Fruit fly (Drosophila melanogaster): ENCODE data around the gene hook.

Gene hook

DNA sequence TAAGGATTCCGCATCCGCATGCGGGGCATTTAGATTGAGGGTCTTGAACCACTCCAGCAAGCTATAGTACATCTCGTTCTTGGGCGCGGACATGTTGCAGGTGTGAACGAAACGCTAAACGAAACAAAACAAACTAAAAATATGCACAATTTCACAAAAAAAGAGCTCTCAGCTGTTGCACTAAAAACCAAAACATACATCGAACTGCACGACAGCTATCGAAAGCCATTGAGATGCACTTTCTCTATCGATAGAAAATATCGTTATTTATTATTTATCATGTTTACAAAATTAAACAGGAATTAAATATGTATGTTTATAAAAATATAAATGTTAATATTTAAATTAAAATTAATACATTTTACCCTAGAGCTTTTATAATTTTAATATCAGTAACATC lies at the start of gene hook:
Gene hook (minus strand): TSS at position 211 of the 400 bp plus-strand sequence.
- TF ChIP-seq insv (optimal IDR thresholded peaks at IDR 0.05) (no peak), Myc (optimal IDR thresholded peaks at IDR 0.05) (no peak), psq (optimal IDR thresholded peaks at IDR 0.05) (no peak), Sin3A (optimal IDR thresholded peaks at IDR 0.05) (no peak)

dm6 chr2L:19079742-19080141 lies 46.4 kb upstream of the hook start:
- TF ChIP-seq insv (optimal IDR thresholded peaks at IDR 0.05) (no peak), h (optimal IDR thresholded peaks at IDR 0.05) (no peak)

DNA sequence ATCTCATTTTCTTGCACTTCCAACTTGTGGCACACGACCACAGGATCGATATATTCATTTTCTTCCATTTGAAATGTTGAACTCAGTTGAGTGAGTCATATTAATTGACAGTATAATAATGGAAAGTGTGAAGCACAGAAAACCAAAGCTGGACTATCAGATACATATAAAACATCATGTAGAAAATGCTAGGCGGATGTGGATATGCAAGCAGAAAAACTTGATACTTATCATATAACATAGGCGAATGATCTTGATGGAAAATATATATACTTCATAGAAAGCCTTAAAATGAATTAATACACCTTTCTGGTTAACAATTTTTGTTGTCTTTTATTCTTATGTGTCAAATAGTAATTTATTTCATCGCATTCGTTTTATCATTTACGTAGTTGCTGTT lies 45.6 kb upstream of the hook start, which contains the start of gene CG10700:
Gene CG10700 (minus strand): TSS at position 101 of the 400 bp plus-strand sequence.
- no peak for TF ChIP-seq psq (optimal IDR thresholded peaks at IDR 0.05)
- TF ChIP-seq ttk (optimal IDR thresholded peaks at IDR 0.05): no peak
- no peak for TF ChIP-seq h (optimal IDR thresholded peaks at IDR 0.05)
- TF ChIP-seq insv (optimal IDR thresholded peaks at IDR 0.05): no peak
- TF ChIP-seq Myc (optimal IDR thresholded peaks at IDR 0.05): no peak
- TF ChIP-seq Sin3A (optimal IDR thresholded peaks at IDR 0.05): no peak

dm6 chr2L:19074099-19074828 lies 41.0 kb upstream of the hook start, which contains the start of gene CG17572:
TSS of gene CG17572 (minus strand) at chr2L:19074149.
- TF ChIP-seq h (optimal IDR thresholded peaks at IDR 0.05) (no peak), insv (optimal IDR thresholded peaks at IDR 0.05) (no peak), Sin3A (optimal IDR thresholded peaks at IDR 0.05) (no peak), psq (optimal IDR thresholded peaks at IDR 0.05) (no peak), Myc (optimal IDR thresholded peaks at IDR 0.05) (no peak), ttk (optimal IDR thresholded peaks at IDR 0.05) (no peak)

DNA sequence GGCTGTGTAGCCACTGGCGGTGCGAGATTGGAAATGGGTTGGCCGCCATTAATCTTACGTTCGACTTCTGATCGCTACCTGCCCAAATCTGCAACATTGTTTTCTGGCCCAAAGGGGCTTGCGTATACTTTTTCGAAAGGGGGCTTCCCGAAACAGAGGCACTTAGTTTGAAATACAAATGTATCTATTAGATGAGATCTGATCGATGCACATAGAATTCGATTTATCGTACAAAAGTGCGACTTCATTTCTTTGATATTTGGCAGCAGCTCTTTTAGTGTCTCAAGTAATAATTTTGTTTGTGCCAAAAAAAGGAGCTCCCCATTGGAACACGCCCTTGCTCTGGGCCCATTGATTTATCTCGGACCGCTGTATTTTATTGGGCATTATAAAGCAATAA lies 38.4 kb upstream of the hook start:
- TF ChIP-seq h (optimal IDR thresholded peaks at IDR 0.05) (no peak), Sin3A (optimal IDR thresholded peaks at IDR 0.05) (no peak), ttk (optimal IDR thresholded peaks at IDR 0.05) (no peak), Myc (optimal IDR thresholded peaks at IDR 0.05) (no peak), insv (optimal IDR thresholded peaks at IDR 0.05) (no peak), psq (optimal IDR thresholded peaks at IDR 0.05) (no peak)

DNA sequence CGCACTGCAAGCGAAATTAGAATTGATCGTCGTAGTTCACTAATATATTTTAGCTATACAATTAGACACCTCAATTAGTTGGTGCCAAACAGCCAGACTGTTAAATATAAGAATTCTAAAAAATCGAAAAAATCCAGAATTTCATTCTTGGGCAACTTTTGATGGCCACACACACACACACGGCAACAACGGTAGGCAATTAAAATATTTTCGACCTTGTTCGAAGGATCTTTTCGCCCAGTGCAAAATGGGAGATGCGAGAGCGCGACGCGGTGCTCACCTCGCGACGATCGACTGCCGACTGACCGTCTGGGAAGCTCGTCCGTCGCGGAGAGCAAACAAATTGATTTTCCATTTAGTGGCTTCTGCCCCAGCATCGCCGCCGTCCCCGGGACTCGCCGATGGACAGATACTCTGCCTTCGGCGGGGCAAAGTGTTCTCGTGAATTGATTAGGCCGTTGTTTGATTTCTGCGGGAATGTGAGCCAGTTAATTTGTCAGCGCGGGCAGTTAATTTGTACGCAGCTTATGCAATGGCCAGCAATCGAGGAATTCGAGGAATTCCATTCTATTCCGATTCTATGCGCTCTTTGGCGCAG lies 36.3 kb upstream of the hook start, which contains the start of gene CG10702:
Gene CG10702 (minus strand): TSS at position 304 of the 598 bp plus-strand sequence.
- TF ChIP-seq h (optimal IDR thresholded peaks at IDR 0.05) (no peak), ttk (optimal IDR thresholded peaks at IDR 0.05) (no peak), Myc (optimal IDR thresholded peaks at IDR 0.05) (no peak), psq (optimal IDR thresholded peaks at IDR 0.05) (no peak), Sin3A (optimal IDR thresholded peaks at IDR 0.05) (no peak)

DNA sequence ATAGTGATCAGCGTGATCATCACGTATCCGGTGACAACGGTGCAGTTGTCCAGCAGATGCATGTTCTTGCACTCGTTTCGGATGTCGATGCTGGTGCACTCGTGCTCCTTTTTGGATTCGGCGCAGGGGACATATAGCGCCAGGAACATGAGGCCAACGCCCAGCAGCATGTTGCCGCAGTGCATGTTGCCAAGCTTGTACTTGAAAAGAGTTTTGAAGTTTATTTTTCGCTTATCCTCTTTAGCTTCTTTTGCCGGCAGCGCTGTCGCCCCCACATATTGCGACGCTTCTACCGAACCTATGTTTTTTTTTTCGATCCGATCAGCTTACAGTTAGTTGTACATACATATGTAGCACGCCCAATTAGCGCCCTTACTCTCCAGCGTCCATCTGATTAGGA lies 35.1 kb upstream of the hook start:
- no peak for TF ChIP-seq h (optimal IDR thresholded peaks at IDR 0.05)
- TF ChIP-seq Sin3A (optimal IDR thresholded peaks at IDR 0.05): no peak
- no peak for TF ChIP-seq ttk (optimal IDR thresholded peaks at IDR 0.05)
- TF ChIP-seq psq (optimal IDR thresholded peaks at IDR 0.05): no peak
- TF ChIP-seq Myc (optimal IDR thresholded peaks at IDR 0.05): no peak
- TF ChIP-seq insv (optimal IDR thresholded peaks at IDR 0.05): no peak

DNA sequence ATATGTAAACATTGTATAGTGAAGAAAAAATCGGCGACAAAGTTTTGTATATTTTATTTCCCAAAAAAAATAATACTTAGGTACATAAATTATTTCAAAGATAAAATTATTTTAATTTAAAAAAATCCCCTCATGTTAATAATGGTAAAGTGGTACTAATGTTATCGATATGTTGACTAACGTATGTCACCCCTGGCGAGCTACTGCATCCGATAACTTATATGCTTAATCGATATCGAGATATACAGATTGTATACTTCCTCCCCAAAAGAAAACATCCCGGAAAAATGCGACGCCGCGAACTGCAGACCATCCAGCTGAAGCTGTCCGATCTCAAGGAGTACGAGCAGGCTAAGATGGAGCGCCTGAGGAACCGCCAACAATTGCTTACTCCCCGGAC lies 31.4 kb upstream of the hook start, which contains the start of gene CG17343:
Gene CG17343 (plus strand): TSS at position 224 of the 400 bp plus-strand sequence.
- TF ChIP-seq ttk (optimal IDR thresholded peaks at IDR 0.05): no peak
- TF ChIP-seq psq (optimal IDR thresholded peaks at IDR 0.05): no peak
- TF ChIP-seq Sin3A (optimal IDR thresholded peaks at IDR 0.05): no peak
- TF ChIP-seq Myc (optimal IDR thresholded peaks at IDR 0.05): no peak
- no peak for TF ChIP-seq h (optimal IDR thresholded peaks at IDR 0.05)
- TF ChIP-seq insv (optimal IDR thresholded peaks at IDR 0.05): no peak

dm6 chr2L:19063090-19063692 lies 29.9 kb upstream of the hook start, which contains the start of gene Dus4:
TSS of gene Dus4 (plus strand) at chr2L:19063295.
- TF ChIP-seq h (optimal IDR thresholded peaks at IDR 0.05) (no peak), insv (optimal IDR thresholded peaks at IDR 0.05) (no peak), psq (optimal IDR thresholded peaks at IDR 0.05) (no peak), ttk (optimal IDR thresholded peaks at IDR 0.05) (no peak), Sin3A (optimal IDR thresholded peaks at IDR 0.05) (no peak), Myc (optimal IDR thresholded peaks at IDR 0.05) (no peak)

dm6 chr2L:19058916-19059315 lies 25.6 kb upstream of the hook start, which contains the start of gene Phlpp:
TSS of gene Phlpp (plus strand) at chr2L:19059129.
- no peak for TF ChIP-seq insv (optimal IDR thresholded peaks at IDR 0.05)
- no peak for TF ChIP-seq psq (optimal IDR thresholded peaks at IDR 0.05)
- TF ChIP-seq Sin3A (optimal IDR thresholded peaks at IDR 0.05): no peak
- no peak for TF ChIP-seq Myc (optimal IDR thresholded peaks at IDR 0.05)
- no peak for TF ChIP-seq ttk (optimal IDR thresholded peaks at IDR 0.05)
- TF ChIP-seq h (optimal IDR thresholded peaks at IDR 0.05): no peak

- TF ChIP-seq Myc (optimal IDR thresholded peaks at IDR 0.05) (no peak), insv (optimal IDR thresholded peaks at IDR 0.05) (no peak), h (optimal IDR thresholded peaks at IDR 0.05) (no peak), psq (optimal IDR thresholded peaks at IDR 0.05) (no peak), ttk (optimal IDR thresholded peaks at IDR 0.05) (no peak), Sin3A (optimal IDR thresholded peaks at IDR 0.05) (no peak)
These were observed 24.5 kb upstream of the hook start for dm6 chr2L:19057799-19058198.

DNA sequence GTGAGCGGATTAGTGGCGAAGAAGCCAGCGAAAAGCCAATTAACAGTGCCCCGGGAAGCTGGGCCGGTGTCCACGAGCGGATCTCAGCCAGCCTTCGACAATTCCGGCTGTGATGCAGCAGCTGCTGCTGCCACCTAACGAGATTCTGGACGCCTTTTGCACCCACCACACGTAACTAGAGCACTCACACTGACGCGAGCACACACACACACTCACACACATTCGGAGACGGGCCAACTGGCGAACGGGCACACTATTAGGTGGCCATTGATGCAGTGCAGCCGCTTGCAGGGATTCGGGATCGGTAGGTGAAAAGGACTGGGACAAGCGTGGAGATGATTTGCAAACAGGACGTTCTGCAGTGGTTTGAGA lies 21.2 kb upstream of the hook start:
- no peak for TF ChIP-seq psq (optimal IDR thresholded peaks at IDR 0.05)
- TF ChIP-seq ttk (optimal IDR thresholded peaks at IDR 0.05): no peak

All from Kc167 (cell line).